Fruit fly (Drosophila melanogaster): ENCODE measurements around the gene wapl.

DNA sequence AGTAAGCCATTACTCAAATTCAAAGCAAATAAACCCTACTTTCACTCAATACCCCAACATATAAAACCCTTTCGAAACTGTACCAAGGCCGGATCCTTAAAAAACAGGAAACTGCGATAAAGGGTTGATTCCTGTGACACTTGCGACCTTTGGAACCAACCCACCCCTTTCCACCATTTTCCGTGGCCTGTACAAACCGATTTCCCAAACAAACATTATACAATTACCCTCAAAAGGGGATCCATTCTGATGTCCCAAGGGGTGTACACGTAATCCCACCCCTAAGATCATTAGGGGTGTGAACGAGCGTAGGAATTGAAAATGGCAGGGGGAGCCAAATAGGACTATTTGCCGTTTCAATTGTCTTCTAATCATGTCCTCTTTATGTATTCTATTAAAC lies 19.2 kb downstream of the wapl start:
- TF ChIP-seq CTCF (optimal IDR thresholded peaks at IDR 0.05): no peak
- no peak for TF ChIP-seq CG8478 (optimal IDR thresholded peaks at IDR 0.05)
